Worm (Caenorhabditis elegans) whole organism, L2 larva: ENCODE results near the gene T09E8.4.

ENCODE experiments used
- C34F6.9 ChIP-seq: fragments of 150-350 bp; optimal IDR thresholded peaks from 2 replicates; lab custom pipeline; 2014; ENCODE audit warnings: missing biosample characterization, missing genetic modification characterization
- F13H6.1 ChIP-seq: sonication (generic microtip); optimal IDR thresholded peaks from 2 replicates; lab custom pipeline; 2016; ENCODE audit warnings: missing genetic modification characterization, missing compliant biosample characterization
- R02D3.7 ChIP-seq: fragments of 150-350 bp; optimal IDR thresholded peaks from 2 replicates; lab custom pipeline; 2014; ENCODE audit warnings: missing biosample characterization, missing genetic modification characterization
- Y55F3AM.14 ChIP-seq: fragments of 200-800 bp; sonication (Bioruptor generic); optimal IDR thresholded peaks from 2 replicates; lab custom pipeline; 2018; ENCODE audit warnings: mild to moderate bottlenecking, missing genetic modification characterization, missing compliant biosample characterization
- ZK546.5 ChIP-seq: sonication (generic microtip); optimal IDR thresholded peaks from 2 replicates; lab custom pipeline; 2017; ENCODE audit warnings: missing biosample characterization, missing genetic modification characterization
- alr-1 ChIP-seq: fragments of 150-350 bp; optimal IDR thresholded peaks from 2 replicates; lab custom pipeline; 2014; ENCODE audit warnings: missing biosample characterization, missing genetic modification characterization
- aly-2 ChIP-seq: fragments of 150-350 bp; optimal IDR thresholded peaks from 2 replicates; lab custom pipeline; 2014; ENCODE audit warnings: missing biosample characterization, missing genetic modification characterization
- blmp-1 ChIP-seq: sonication (generic microtip); optimal IDR thresholded peaks from 2 replicates; lab custom pipeline; 2017; ENCODE audit warnings: missing genetic modification characterization, mild to moderate bottlenecking, missing compliant biosample characterization, antibody characterized with exemption, moderate library complexity; ENCODE audit not compliant: insufficient read depth
- ceh-16 ChIP-seq: fragments of 150-350 bp; optimal IDR thresholded peaks from 2 replicates; lab custom pipeline; 2014; ENCODE audit warnings: missing biosample characterization, missing genetic modification characterization
- ceh-82 ChIP-seq: fragments of 150-350 bp; optimal IDR thresholded peaks from 2 replicates; lab custom pipeline; 2014; ENCODE audit warnings: missing biosample characterization, missing genetic modification characterization
- crh-2 ChIP-seq: sonication (generic microtip); optimal IDR thresholded peaks from 2 replicates; lab custom pipeline; 2017; ENCODE audit warnings: missing biosample characterization, missing genetic modification characterization
- egl-27 ChIP-seq: sonication (generic microtip); optimal IDR thresholded peaks from 3 replicates; lab custom pipeline; 2017; ENCODE audit warnings: missing biosample characterization, missing genetic modification reagents, missing genetic modification characterization
- elt-1 ChIP-seq: fragments of 150-350 bp; optimal IDR thresholded peaks from 2 replicates; lab custom pipeline; 2014; ENCODE audit warnings: missing biosample characterization, missing genetic modification characterization
- elt-3 ChIP-seq: sonication (generic microtip); optimal IDR thresholded peaks from 2 replicates; lab custom pipeline; 2017; ENCODE audit warnings: missing biosample characterization, missing genetic modification characterization
- fos-1 ChIP-seq: fragments of 150-350 bp; optimal IDR thresholded peaks from 2 replicates; lab custom pipeline; 2014; ENCODE audit warnings: missing biosample characterization, missing genetic modification characterization
- gmeb-1 ChIP-seq: fragments of 150-350 bp; optimal IDR thresholded peaks from 2 replicates; lab custom pipeline; 2014; ENCODE audit warnings: missing biosample characterization, missing genetic modification characterization
- lin-11 ChIP-seq: fragments of 150-350 bp; sonication (generic microtip); optimal IDR thresholded peaks from 2 replicates; lab custom pipeline; 2014; ENCODE audit warnings: missing biosample characterization, missing genetic modification characterization, inconsistent platforms, mixed read lengths
- lsy-2 ChIP-seq, 2 experiments: fragments of 150-350 bp in 1 of 2; sonication (generic microtip) in 1 of 2; optimal IDR thresholded peaks; 2 replicates each; lab custom pipeline; 2014 to 2017; ENCODE audit warnings: missing biosample characterization in 2 of 2, missing genetic modification characterization in 2 of 2
- mab-5 ChIP-seq: fragments of 150-350 bp; optimal IDR thresholded peaks from 2 replicates; lab custom pipeline; 2014; ENCODE audit warnings: missing biosample characterization, missing genetic modification characterization
- mbf-1 ChIP-seq: sonication (generic microtip); optimal IDR thresholded peaks from 2 replicates; lab custom pipeline; 2017; ENCODE audit warnings: missing biosample characterization, missing genetic modification characterization
- mdl-1 ChIP-seq, 2 experiments: fragments of 150-350 bp in 1 of 2; sonication (generic microtip) in 1 of 2; optimal IDR thresholded peaks; 2 replicates each; lab custom pipeline; 2017; ENCODE audit warnings: missing biosample characterization in 2 of 2, missing genetic modification characterization in 2 of 2
- nhr-11 ChIP-seq: fragments of 150-350 bp; optimal IDR thresholded peaks from 2 replicates; lab custom pipeline; 2014; ENCODE audit warnings: missing biosample characterization, missing genetic modification characterization
- nhr-12 ChIP-seq: fragments of 150-350 bp; optimal IDR thresholded peaks from 2 replicates; lab custom pipeline; 2014; ENCODE audit warnings: missing biosample characterization, missing genetic modification characterization
- nhr-129 ChIP-seq: fragments of 150-350 bp; optimal IDR thresholded peaks from 2 replicates; lab custom pipeline; 2014; ENCODE audit warnings: missing biosample characterization, missing genetic modification characterization
- nhr-21 ChIP-seq: fragments of 150-350 bp; optimal IDR thresholded peaks from 2 replicates; lab custom pipeline; 2014; ENCODE audit warnings: missing biosample characterization, missing genetic modification characterization
- nhr-23 ChIP-seq: fragments of 150-350 bp; optimal IDR thresholded peaks from 2 replicates; lab custom pipeline; 2014; ENCODE audit warnings: missing biosample characterization, missing genetic modification reagents, missing genetic modification characterization
- nhr-25 ChIP-seq: fragments of 150-350 bp; sonication (generic microtip); optimal IDR thresholded peaks from 3 replicates; lab custom pipeline; 2014; ENCODE audit warnings: missing biosample characterization, missing genetic modification characterization
- nhr-77 ChIP-seq: fragments of 150-350 bp; optimal IDR thresholded peaks from 2 replicates; lab custom pipeline; 2014; ENCODE audit warnings: missing biosample characterization, missing genetic modification characterization
- peb-1 ChIP-seq: fragments of 150-350 bp; optimal IDR thresholded peaks from 2 replicates; lab custom pipeline; 2014; ENCODE audit warnings: missing biosample characterization, missing genetic modification characterization
- sem-4 ChIP-seq: fragments of 150-350 bp; optimal IDR thresholded peaks from 2 replicates; lab custom pipeline; 2014; ENCODE audit warnings: missing biosample characterization, missing genetic modification reagents, missing genetic modification characterization
- skn-1 ChIP-seq: sonication (generic microtip); optimal IDR thresholded peaks from 2 replicates; lab custom pipeline; 2017; ENCODE audit warnings: missing biosample characterization, missing genetic modification characterization
- sma-3 ChIP-seq: sonication (generic microtip); optimal IDR thresholded peaks from 2 replicates; lab custom pipeline; 2016; ENCODE audit warnings: missing genetic modification reagents, missing genetic modification characterization, missing compliant biosample characterization
- sma-9 ChIP-seq, 2 experiments: fragments of 150-350 bp in 1 of 2; sonication (generic microtip) in 1 of 2; optimal IDR thresholded peaks; 2 replicates each; lab custom pipeline; 2014 to 2016; ENCODE audit warnings: missing genetic modification characterization in 2 of 2, mild to moderate bottlenecking in 1 of 2, missing biosample characterization in 1 of 2, missing compliant biosample characterization in 1 of 2, missing genetic modification reagents in 1 of 2, moderate library complexity in 1 of 2
- snpc-4 ChIP-seq: fragments of 150-350 bp; optimal IDR thresholded peaks from 2 replicates; lab custom pipeline; 2014; ENCODE audit warnings: missing biosample characterization, missing genetic modification characterization
- unc-39 ChIP-seq: fragments of 150-350 bp; optimal IDR thresholded peaks from 2 replicates; lab custom pipeline; 2014; ENCODE audit warnings: missing biosample characterization, missing genetic modification characterization
- unc-55 ChIP-seq: fragments of 150-350 bp; sonication (generic microtip); optimal IDR thresholded peaks from 3 replicates; lab custom pipeline; 2014; ENCODE audit warnings: missing biosample characterization, missing genetic modification reagents, missing genetic modification characterization
- unc-62 ChIP-seq: fragments of 150-350 bp; optimal IDR thresholded peaks from 2 replicates; lab custom pipeline; 2014; ENCODE audit warnings: missing biosample characterization, missing genetic modification reagents, missing genetic modification characterization
- zag-1 ChIP-seq: fragments of 150-350 bp; optimal IDR thresholded peaks from 2 replicates; lab custom pipeline; 2014; ENCODE audit warnings: missing biosample characterization, missing genetic modification characterization
- ztf-1 ChIP-seq: fragments of 200-800 bp; sonication (Bioruptor generic); conservative IDR thresholded peaks from 2 replicates; pipeline ENCODE4 v1.3.6; 2022; ENCODE audit warnings: missing genetic modification characterization, missing compliant biosample characterization
- ztf-11 ChIP-seq: sonication (generic microtip); optimal IDR thresholded peaks from 2 replicates; lab custom pipeline; 2017; ENCODE audit warnings: missing biosample characterization, missing genetic modification characterization

The T09E8.4 gene

ce11 chrV:13184137-13184536 is at the start of gene T09E8.4:
T09E8.4 (minus strand) TSS chrV:13184237.
- TF ChIP-seq skn-1 (no peak), gmeb-1 (tag; lab: Kevin White, UChicago) (no peak), ztf-1 (no peak), sma-9 (GFP tag; optimal IDR thresholded peaks at IDR 0.05; lab: Kevin White, UChicago) (no peak), sma-9 (tag; optimal IDR thresholded peaks at IDR 0.05; lab: Kevin White, UChicago) (no peak), nhr-23 (no peak), R02D3.7 (tag; lab: Kevin White, UChicago) (no peak), unc-55 (GFP tag; lab: Kevin White, UChicago) (no peak), nhr-129 (no peak), sma-3 (GFP tag; lab: Kevin White, UChicago) (no peak), lsy-2 (tag; optimal IDR thresholded peaks at IDR 0.05; lab: Kevin White, UChicago) (no peak), mbf-1 (tag; lab: Kevin White, UChicago) (no peak), alr-1 (tag; lab: Kevin White, UChicago) (no peak), egl-27 (no peak)

- TF ChIP-seq lin-11 = no peak
- no peak for TF ChIP-seq unc-62 (GFP tag; lab: Kevin White, UChicago)
- no peak for TF ChIP-seq mdl-1 (tag; optimal IDR thresholded peaks at IDR 0.05; lab: Kevin White, UChicago)
- no peak for TF ChIP-seq nhr-11 (tag; lab: Kevin White, UChicago)
- TF ChIP-seq snpc-4 = no peak
- no peak for TF ChIP-seq aly-2 (tag; lab: Kevin White, UChicago)
- no peak for TF ChIP-seq lsy-2 (tag; optimal IDR thresholded peaks at IDR 0.05; lab: Kevin White, UChicago)
- TF ChIP-seq ceh-82 (tag; lab: Kevin White, UChicago) = no peak
- no peak for TF ChIP-seq nhr-21 (tag; lab: Kevin White, UChicago)
- no peak for TF ChIP-seq unc-55 (GFP tag; lab: Kevin White, UChicago)
- TF ChIP-seq blmp-1 (tag; lab: Kevin White, UChicago) = no peak
- TF ChIP-seq peb-1 (tag; lab: Kevin White, UChicago) = no peak
- TF ChIP-seq sem-4 (tag; lab: Kevin White, UChicago) = no peak
- no peak for TF ChIP-seq skn-1
- TF ChIP-seq elt-1 (tag; lab: Kevin White, UChicago) = no peak
- no peak for TF ChIP-seq elt-3 (tag; lab: Kevin White, UChicago)
- TF ChIP-seq zag-1 = no peak
- no peak for TF ChIP-seq ztf-1
- TF ChIP-seq ztf-11 = no peak
Measured at ce11 chrV:13229538-13229937, 45.5 kb upstream of the T09E8.4 start.

- TF ChIP-seq ceh-16 (tag; lab: Kevin White, UChicago) = no peak
- no peak for TF ChIP-seq nhr-12 (tag; lab: Kevin White, UChicago)
- no peak for TF ChIP-seq Y55F3AM.14
- TF ChIP-seq nhr-77 = no peak
- TF ChIP-seq nhr-25 = no peak
- no peak for TF ChIP-seq nhr-21 (tag; lab: Kevin White, UChicago)
- no peak for TF ChIP-seq elt-1 (tag; lab: Kevin White, UChicago)
- TF ChIP-seq ZK546.5 (tag; lab: Kevin White, UChicago) = no peak
- TF ChIP-seq skn-1 = no peak
- no peak for TF ChIP-seq unc-39
- TF ChIP-seq, all 48 proteins: peak for 0
Measured at ce11 chrV:13221066-13221465, 37.0 kb upstream of the T09E8.4 start.

DNA sequence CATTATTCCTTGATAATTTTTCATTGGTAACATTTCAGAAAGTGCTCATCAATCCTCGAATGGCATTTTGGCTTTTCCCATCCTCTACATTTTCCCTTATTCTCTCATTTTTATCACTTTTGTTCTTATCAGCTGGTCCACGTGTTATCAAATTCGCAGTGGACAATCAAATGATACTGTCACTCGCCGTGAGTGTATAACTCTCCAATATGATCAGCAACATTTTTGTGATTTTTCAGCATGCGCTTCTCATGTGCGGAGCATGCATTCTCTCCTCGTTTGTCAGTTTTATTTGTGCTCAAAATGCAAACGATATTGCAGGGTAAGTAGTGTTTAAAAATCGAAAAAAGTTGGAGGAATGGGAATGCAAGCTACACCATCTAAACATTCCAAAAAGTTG is 28.5 kb upstream of the T09E8.4 start:
- TF ChIP-seq snpc-4 = no peak
- peak; percentile 79 for TF ChIP-seq crh-2 (tag; lab: Kevin White, UChicago)
- TF ChIP-seq ZK546.5 (tag; lab: Kevin White, UChicago) = no peak
- no peak for TF ChIP-seq C34F6.9 (tag; lab: Kevin White, UChicago)
- TF ChIP-seq alr-1 (tag; lab: Kevin White, UChicago) = no peak
- TF ChIP-seq elt-1 (tag; lab: Kevin White, UChicago) = no peak
- peak; percentile 70 for TF ChIP-seq F13H6.1
- peak; percentile 98 for TF ChIP-seq fos-1 (tag; lab: Kevin White, UChicago)
- TF ChIP-seq egl-27 = no peak
- no peak for TF ChIP-seq mab-5 (tag; lab: Kevin White, UChicago)
- peak; percentile 80 for TF ChIP-seq sma-9 (GFP tag; optimal IDR thresholded peaks at IDR 0.05; lab: Kevin White, UChicago)
- TF ChIP-seq sma-9 (tag; optimal IDR thresholded peaks at IDR 0.05; lab: Kevin White, UChicago) = no peak
- TF ChIP-seq R02D3.7 (tag; lab: Kevin White, UChicago) = no peak
